Worm (Caenorhabditis elegans): ENCODE data around the gene gst-40.

The gst-40 gene

DNA sequence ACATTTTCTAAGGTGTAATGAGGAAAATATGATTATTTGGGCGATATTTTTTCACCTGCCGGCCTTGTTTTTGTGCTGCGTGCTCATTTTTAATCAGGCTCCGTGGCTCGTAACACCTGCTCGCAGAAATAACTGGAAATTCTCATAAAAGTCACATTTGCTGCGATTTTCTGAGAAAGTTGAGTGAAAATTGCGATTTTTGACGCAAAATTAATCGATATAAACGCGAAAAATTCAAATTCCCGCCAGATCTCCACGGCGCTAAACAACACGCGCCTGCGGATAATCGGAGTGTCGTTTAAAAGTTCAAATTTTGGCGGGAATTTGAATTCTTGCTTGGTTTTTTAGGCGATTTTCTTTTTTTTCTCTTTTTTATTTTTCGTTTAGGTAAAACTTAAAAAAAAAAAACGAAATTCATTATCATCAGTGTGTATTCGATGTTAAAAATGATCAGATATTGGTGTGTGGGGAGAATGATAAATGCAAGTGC lies 46.8 kb downstream of the gst-40 start, which contains the start of gene Y55F3BL.6:
Gene Y55F3BL.6, minus strand, starts transcription at position 51 of the 490 bp plus-strand sequence.
- TF ChIP-seq C38D4.7 (GFP tag; optimal IDR thresholded peaks at IDR 0.05) (no peak), ceh-9 (tag; optimal IDR thresholded peaks at IDR 0.05) (no peak), ceh-14 (tag; optimal IDR thresholded peaks at IDR 0.05) (no peak), mec-3 (tag; optimal IDR thresholded peaks at IDR 0.05; ENCODE audit: borderline replicate concordance) (no peak), npax-4 (tag; optimal IDR thresholded peaks at IDR 0.05) (no peak), ttx-3 (tag; optimal IDR thresholded peaks at IDR 0.05) (no peak), odd-2 (tag; optimal IDR thresholded peaks at IDR 0.05) (no peak), unc-42 (tag; optimal IDR thresholded peaks at IDR 0.05) (no peak), nhr-11 (tag; optimal IDR thresholded peaks at IDR 0.05) (no peak), pag-3 (tag; optimal IDR thresholded peaks at IDR 0.05; ENCODE audit: borderline replicate concordance) (no peak), ceh-2 (tag; optimal IDR thresholded peaks at IDR 0.05) (no peak)

All from whole organism, late embryonic.